Worm (Caenorhabditis elegans) whole organism, late embryonic: ENCODE results near the gene str-71.

ENCODE experiments used
- C38D4.7 ChIP-seq: fragments of 200-800 bp; sonication (Bioruptor generic); optimal IDR thresholded peaks from 2 replicates; lab custom pipeline; 2018; ENCODE audit warnings: mild to moderate bottlenecking, missing genetic modification characterization, moderate library complexity, missing compliant biosample characterization
- F13H6.1 ChIP-seq: sonication (generic microtip); optimal IDR thresholded peaks from 2 replicates; lab custom pipeline; 2016; ENCODE audit warnings: missing genetic modification characterization, missing compliant biosample characterization
- K02D7.2 ChIP-seq: sonication (generic microtip); optimal IDR thresholded peaks from 2 replicates; lab custom pipeline; 2017; ENCODE audit warnings: mild to moderate bottlenecking, missing genetic modification characterization, missing compliant biosample characterization
- K09A11.1 ChIP-seq: sonication (generic microtip); optimal IDR thresholded peaks from 2 replicates; lab custom pipeline; 2017; ENCODE audit warnings: antibody characterized with exemption, mild to moderate bottlenecking, missing genetic modification characterization, missing compliant biosample characterization; ENCODE audit not compliant: insufficient read depth
- T23F11.4 ChIP-seq: fragments of 200-800 bp; sonication (Bioruptor generic); optimal IDR thresholded peaks from 2 replicates; lab custom pipeline; 2018; ENCODE audit warnings: mild to moderate bottlenecking, missing genetic modification characterization, missing compliant biosample characterization
- ama-1 ChIP-seq: fragments of 150-350 bp; optimal IDR thresholded peaks from 2 replicates; lab custom pipeline; 2014
- ceh-14 ChIP-seq: sonication (generic microtip); optimal IDR thresholded peaks from 2 replicates; lab custom pipeline; 2016; ENCODE audit warnings: missing genotype, missing genetic modification characterization, missing compliant biosample characterization
- ceh-18 ChIP-seq: sonication (generic microtip); optimal IDR thresholded peaks from 2 replicates; lab custom pipeline; 2016; ENCODE audit warnings: missing genetic modification characterization, missing compliant biosample characterization
- ceh-2 ChIP-seq: sonication (generic microtip); optimal IDR thresholded peaks from 2 replicates; lab custom pipeline; 2016; ENCODE audit warnings: missing genotype, missing genetic modification characterization, missing compliant biosample characterization
- ceh-22 ChIP-seq: sonication (generic microtip); optimal IDR thresholded peaks from 2 replicates; lab custom pipeline; 2017; ENCODE audit warnings: missing biosample characterization, missing genetic modification characterization
- ceh-24 ChIP-seq: sonication (generic microtip); optimal IDR thresholded peaks from 2 replicates; lab custom pipeline; 2016; ENCODE audit warnings: mild to moderate bottlenecking, missing genetic modification characterization, missing compliant biosample characterization
- ceh-30 ChIP-seq: fragments of 150-350 bp; optimal IDR thresholded peaks from 2 replicates; lab custom pipeline; 2014; ENCODE audit warnings: missing biosample characterization, missing genetic modification characterization
- ceh-31 ChIP-seq: sonication (generic microtip); optimal IDR thresholded peaks from 2 replicates; lab custom pipeline; 2016; ENCODE audit warnings: missing genetic modification characterization, missing compliant biosample characterization
- ceh-34 ChIP-seq: sonication (generic microtip); optimal IDR thresholded peaks from 2 replicates; lab custom pipeline; 2016; ENCODE audit warnings: mild to moderate bottlenecking, missing genetic modification characterization, missing compliant biosample characterization
- ceh-45 ChIP-seq: fragments of 200-800 bp; sonication (Bioruptor generic); IDR thresholded peaks from 2 replicates; pipeline ENCODE4 v1.3.6; 2022; ENCODE audit warnings: missing genetic modification reagents, missing genetic modification characterization, missing compliant biosample characterization
- ceh-6 ChIP-seq: fragments of 200-800 bp; sonication (Bioruptor generic); optimal IDR thresholded peaks from 2 replicates; lab custom pipeline; 2018; ENCODE audit warnings: mild to moderate bottlenecking, missing genetic modification characterization, missing compliant biosample characterization
- ceh-9 ChIP-seq: sonication (generic microtip); optimal IDR thresholded peaks from 2 replicates; lab custom pipeline; 2016; ENCODE audit warnings: mild to moderate bottlenecking, missing genetic modification characterization, inconsistent platforms, missing compliant biosample characterization
- che-1 ChIP-seq: sonication (generic microtip); optimal IDR thresholded peaks from 2 replicates; lab custom pipeline; 2016; ENCODE audit warnings: mild to moderate bottlenecking, missing genetic modification characterization, missing compliant biosample characterization
- dmd-4 ChIP-seq: sonication (generic microtip); optimal IDR thresholded peaks from 2 replicates; lab custom pipeline; 2016; ENCODE audit warnings: borderline replicate concordance, missing genetic modification characterization, missing compliant biosample characterization
- dve-1 ChIP-seq: sonication (generic microtip); optimal IDR thresholded peaks from 2 replicates; lab custom pipeline; 2017; ENCODE audit warnings: antibody characterized with exemption, mild to moderate bottlenecking, missing genetic modification characterization, missing compliant biosample characterization
- elt-2 ChIP-seq: sonication (generic microtip); optimal IDR thresholded peaks from 2 replicates; lab custom pipeline; 2016; ENCODE audit warnings: missing genetic modification reagents, missing genetic modification characterization, missing compliant biosample characterization
- ets-4 ChIP-seq: sonication (generic microtip); optimal IDR thresholded peaks from 2 replicates; lab custom pipeline; 2016; ENCODE audit warnings: missing genetic modification characterization, missing compliant biosample characterization
- eyg-1 ChIP-seq: sonication (generic microtip); optimal IDR thresholded peaks from 2 replicates; lab custom pipeline; 2016; ENCODE audit warnings: missing genotype, missing genetic modification characterization, missing compliant biosample characterization
- fax-1 ChIP-seq: sonication (generic microtip); optimal IDR thresholded peaks from 2 replicates; lab custom pipeline; 2016; ENCODE audit warnings: missing genotype, missing genetic modification characterization, missing compliant biosample characterization
- fkh-10 ChIP-seq: fragments of 150-350 bp; optimal IDR thresholded peaks from 2 replicates; lab custom pipeline; 2014; ENCODE audit warnings: missing biosample characterization, missing genetic modification reagents, missing genetic modification characterization
- fkh-6 ChIP-seq: sonication (generic microtip); optimal IDR thresholded peaks from 2 replicates; lab custom pipeline; 2016; ENCODE audit warnings: missing genetic modification characterization, missing compliant biosample characterization
- hlh-13 ChIP-seq: fragments of 200-800 bp; sonication (Bioruptor generic); optimal IDR thresholded peaks from 2 replicates; lab custom pipeline; 2018; ENCODE audit warnings: mild to moderate bottlenecking, missing genetic modification characterization, missing compliant biosample characterization
- hlh-15 ChIP-seq: sonication (generic microtip); optimal IDR thresholded peaks from 2 replicates; lab custom pipeline; 2016; ENCODE audit warnings: missing genetic modification characterization, missing compliant biosample characterization
- hlh-30 ChIP-seq: sonication (generic microtip); optimal IDR thresholded peaks from 2 replicates; lab custom pipeline; 2017; ENCODE audit warnings: antibody characterized with exemption, missing genetic modification characterization, missing compliant biosample characterization; ENCODE audit not compliant: insufficient read depth
- hlh-6 ChIP-seq: sonication (generic microtip); optimal IDR thresholded peaks from 2 replicates; lab custom pipeline; 2016; ENCODE audit warnings: missing genotype, missing genetic modification characterization, missing compliant biosample characterization
- madf-2 ChIP-seq: sonication (generic microtip); optimal IDR thresholded peaks from 2 replicates; lab custom pipeline; 2017; ENCODE audit warnings: missing genetic modification characterization, missing compliant biosample characterization
- npax-4 ChIP-seq: sonication (generic microtip); optimal IDR thresholded peaks from 2 replicates; lab custom pipeline; 2016; ENCODE audit warnings: missing genetic modification characterization, missing compliant biosample characterization
- pag-3 ChIP-seq: sonication (generic microtip); optimal IDR thresholded peaks from 2 replicates; lab custom pipeline; 2016; ENCODE audit warnings: missing compliant biosample characterization, missing genetic modification characterization, borderline replicate concordance
- pat-9 ChIP-seq: fragments of 200-800 bp; sonication (Bioruptor generic); optimal IDR thresholded peaks from 2 replicates; lab custom pipeline; 2018; ENCODE audit warnings: mild to moderate bottlenecking, missing genetic modification characterization, moderate library complexity, missing compliant biosample characterization
- pha-2 ChIP-seq: sonication (generic microtip); optimal IDR thresholded peaks from 2 replicates; lab custom pipeline; 2017; ENCODE audit warnings: mild to moderate bottlenecking, missing genetic modification characterization, missing compliant biosample characterization
- pros-1 ChIP-seq: fragments of 150-350 bp; optimal IDR thresholded peaks from 2 replicates; lab custom pipeline; 2014; ENCODE audit warnings: missing biosample characterization, missing genetic modification reagents, missing genetic modification characterization
- sox-2 ChIP-seq: fragments of 200-800 bp; sonication (Bioruptor generic); IDR thresholded peaks from 2 replicates; pipeline ENCODE4 v1.3.6; 2022; ENCODE audit warnings: missing genetic modification reagents, missing genetic modification characterization, missing compliant biosample characterization
- sox-4 ChIP-seq: sonication (generic microtip); optimal IDR thresholded peaks from 2 replicates; lab custom pipeline; 2017; ENCODE audit warnings: mild to moderate bottlenecking, missing genetic modification characterization, inconsistent platforms, missing compliant biosample characterization
- syd-9 ChIP-seq: sonication (generic microtip); optimal IDR thresholded peaks from 2 replicates; lab custom pipeline; 2016; ENCODE audit warnings: mild to moderate bottlenecking, missing genetic modification characterization, moderate library complexity, missing compliant biosample characterization
- tbx-2 ChIP-seq: sonication (generic microtip); optimal IDR thresholded peaks from 2 replicates; lab custom pipeline; 2016; ENCODE audit warnings: missing genetic modification characterization, missing compliant biosample characterization
- tbx-7 ChIP-seq: sonication (generic microtip); optimal IDR thresholded peaks from 2 replicates; lab custom pipeline; 2016; ENCODE audit warnings: missing genotype, missing genetic modification characterization, missing compliant biosample characterization
- ttx-3 ChIP-seq: sonication (generic microtip); optimal IDR thresholded peaks from 2 replicates; lab custom pipeline; 2016; ENCODE audit warnings: missing genetic modification reagents, missing genetic modification characterization, missing compliant biosample characterization
- unc-3 ChIP-seq, 2 experiments: fragments of 200-800 bp in 1 of 2; sonication (Bioruptor generic) in 1 of 2; sonication (generic microtip) in 1 of 2; conservative IDR thresholded peaks in 1 of 2; optimal IDR thresholded peaks in 1 of 2; 2 replicates each; pipeline versions ENCODE4 v1.3.6 to Lab custom; 2016 to 2022; ENCODE audit warnings: missing compliant biosample characterization in 2 of 2, missing genetic modification characterization in 2 of 2, missing genetic modification reagents in 1 of 2
- zip-5 ChIP-seq: sonication (generic microtip); optimal IDR thresholded peaks from 2 replicates; lab custom pipeline; 2016; ENCODE audit warnings: missing genetic modification characterization, missing compliant biosample characterization
- ztf-16 ChIP-seq: sonication (generic microtip); optimal IDR thresholded peaks from 2 replicates; lab custom pipeline; 2017; ENCODE audit warnings: missing genetic modification characterization, missing compliant biosample characterization

The str-71 gene

ce11 chrV:15471029-15471428 is 12.0 kb upstream of the str-71 start, which contains the start of gene dpf-1:
TSS of gene dpf-1 (plus strand) at chrV:15471329.
- TF ChIP-seq ceh-24 (tag; lab: Kevin White, UChicago) = no peak
- no peak for TF ChIP-seq K09A11.1 (tag; lab: Kevin White, UChicago)
- no peak for TF ChIP-seq K02D7.2 (tag; lab: Kevin White, UChicago)
- no peak for TF ChIP-seq T23F11.4 (GFP tag; lab: Kevin White, UChicago)
- no peak for TF ChIP-seq sox-4 (tag; lab: Kevin White, UChicago)
- TF ChIP-seq syd-9 = no peak
- TF ChIP-seq tbx-2 (tag; lab: Kevin White, UChicago) = no peak
- TF ChIP-seq tbx-7 (tag; lab: Kevin White, UChicago) = no peak
- TF ChIP-seq fax-1 (tag; lab: Kevin White, UChicago) = no peak
- TF ChIP-seq, all 69 proteins: peak for 0

DNA sequence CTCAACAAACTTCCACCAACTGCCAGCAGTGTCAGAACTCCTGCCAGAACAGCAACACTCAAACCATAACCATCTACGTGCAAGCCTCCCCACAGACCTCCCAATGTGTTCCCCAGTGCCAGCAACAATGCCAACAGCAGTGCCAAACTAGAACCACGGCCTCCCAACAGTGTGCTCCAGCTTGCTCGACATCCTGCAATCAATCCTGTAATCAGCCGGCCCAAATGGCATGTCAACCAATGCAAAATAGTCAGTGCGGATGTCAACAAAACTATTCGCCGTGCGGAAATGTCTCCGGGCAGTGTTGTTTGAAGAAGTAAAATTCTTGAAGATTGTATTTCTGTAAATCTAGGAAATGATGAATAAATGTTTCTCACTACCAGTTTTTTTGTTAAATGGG is 7.7 kb upstream of the str-71 start:
- TF ChIP-seq pros-1 (tag; lab: Kevin White, UChicago) = no peak
- TF ChIP-seq hlh-30 (tag; lab: Kevin White, UChicago) = no peak
- TF ChIP-seq elt-2 (tag; lab: Kevin White, UChicago) = no peak
- no peak for TF ChIP-seq hlh-6
- no peak for TF ChIP-seq ceh-34 (tag; lab: Kevin White, UChicago)
- no peak for TF ChIP-seq ceh-18 (tag; lab: Kevin White, UChicago)
- TF ChIP-seq ceh-2 (tag; lab: Kevin White, UChicago) = no peak
- no peak for TF ChIP-seq pha-2 (tag; lab: Kevin White, UChicago)
- TF ChIP-seq ceh-6 (GFP tag; lab: Kevin White, UChicago) = no peak
- no peak for TF ChIP-seq dve-1 (tag; lab: Kevin White, UChicago)
- no peak for TF ChIP-seq C38D4.7 (GFP tag; lab: Kevin White, UChicago)
- no peak for TF ChIP-seq hlh-15 (tag; lab: Kevin White, UChicago)
- no peak for TF ChIP-seq ztf-16 (tag; lab: Kevin White, UChicago)
- no peak for TF ChIP-seq ceh-22 (tag; lab: Kevin White, UChicago)
- TF ChIP-seq madf-2 (tag; lab: Kevin White, UChicago) = no peak

- TF ChIP-seq pros-1 (tag; lab: Kevin White, UChicago) = no peak
- TF ChIP-seq elt-2 (tag; lab: Kevin White, UChicago) = no peak
- no peak for TF ChIP-seq ceh-9 (tag; lab: Kevin White, UChicago)
- TF ChIP-seq ceh-31 (tag; lab: Kevin White, UChicago) = no peak
- TF ChIP-seq dmd-4 (tag; lab: Kevin White, UChicago) = no peak
- TF ChIP-seq ets-4 (tag; lab: Kevin White, UChicago) = no peak
- TF ChIP-seq F13H6.1 (tag; lab: Kevin White, UChicago) = no peak
- TF ChIP-seq pag-3 (tag; lab: Kevin White, UChicago) = no peak
- TF ChIP-seq fkh-6 = no peak
- no peak for TF ChIP-seq hlh-15 (tag; lab: Kevin White, UChicago)
- no peak for TF ChIP-seq zip-5
- TF ChIP-seq fax-1 (tag; lab: Kevin White, UChicago) = no peak
- no peak for TF ChIP-seq ceh-45 (GFP tag; lab: Robert Waterston, UW)
- TF ChIP-seq eyg-1 = no peak
- no peak for TF ChIP-seq ceh-6 (GFP tag; lab: Kevin White, UChicago)
- no peak for TF ChIP-seq ceh-30 (tag; lab: Kevin White, UChicago)
Observed at ce11 chrV:15466017-15466416, 7.0 kb upstream of the str-71 start.

DNA sequence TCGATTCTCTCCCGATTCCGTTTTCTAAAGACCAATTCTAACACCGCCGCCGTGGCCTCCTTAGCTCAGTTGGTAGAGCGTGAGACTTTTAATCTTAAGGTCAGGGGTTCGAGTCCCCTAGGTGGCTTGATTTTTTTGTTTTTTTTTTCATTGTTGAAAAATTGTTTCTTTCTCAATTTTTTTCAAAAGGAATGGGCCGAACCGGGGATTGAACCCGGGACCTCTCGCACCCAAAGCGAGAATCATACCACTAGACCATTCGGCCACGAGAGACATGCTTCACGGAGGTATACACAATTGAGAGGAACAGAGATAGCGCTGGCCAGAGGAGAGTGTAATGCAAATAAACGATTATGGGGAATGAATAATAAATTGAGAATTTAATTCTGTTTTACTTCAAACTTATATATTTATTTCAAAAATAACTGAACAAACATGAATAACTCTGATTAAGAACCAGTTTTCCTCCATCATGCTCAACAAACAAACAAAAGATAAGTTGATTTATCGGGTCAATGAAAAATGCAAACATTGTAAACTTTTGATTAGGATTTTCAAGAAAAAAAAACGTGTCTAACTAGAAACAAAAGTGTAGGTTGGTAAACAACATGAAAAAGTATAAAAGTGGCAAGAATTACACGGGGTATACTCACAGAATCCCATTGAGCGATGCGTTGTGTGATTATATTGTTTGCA is 6.2 kb upstream of the str-71 start, which contains the start of gene pqn-71:
Gene pqn-71, plus strand, starts transcription at position 646 of the 696 bp plus-strand sequence.
- peak; percentile 72 for TF ChIP-seq C38D4.7 (GFP tag; lab: Kevin White, UChicago)
- TF ChIP-seq tbx-2 (tag; lab: Kevin White, UChicago) = peak; percentile 82
- peak; percentile 80 for TF ChIP-seq che-1 (tag; lab: Kevin White, UChicago)
- TF ChIP-seq sox-4 (tag; lab: Kevin White, UChicago) = peak; percentile 77
- TF ChIP-seq fax-1 (tag; lab: Kevin White, UChicago) = peak; percentile 80
- TF ChIP-seq ama-1 = no peak
- TF ChIP-seq sox-2 (GFP tag; lab: Robert Waterston, UW) = peak; percentile 72
- TF ChIP-seq pat-9 (tag; lab: Kevin White, UChicago) = peak; percentile 87
- TF ChIP-seq ceh-2 (tag; lab: Kevin White, UChicago) = peak; percentile 64
- peak; percentile 67 for TF ChIP-seq hlh-13 (GFP tag; lab: Kevin White, UChicago)
- TF ChIP-seq ttx-3 = peak; percentile 84
- peak; percentile 75 for TF ChIP-seq unc-3 (GFP tag; conservative IDR thresholded peaks at IDR 0.05; lab: Robert Waterston, UW)
- peak; percentile 88 for TF ChIP-seq unc-3 (tag; optimal IDR thresholded peaks at IDR 0.05; lab: Kevin White, UChicago)
- TF ChIP-seq tbx-7 (tag; lab: Kevin White, UChicago) = peak; percentile 61
- peak; percentile 71 for TF ChIP-seq npax-4 (tag; lab: Kevin White, UChicago)
- TF ChIP-seq fkh-10 (GFP tag; lab: Kevin White, UChicago) = no peak
- TF ChIP-seq ceh-14 (tag; lab: Kevin White, UChicago) = peak; percentile 89
